Worm (Caenorhabditis elegans) whole organism, mixed stage, embryonic: ENCODE data around the gene dld-1.

ENCODE experiments used
- M03D4.4 ChIP-seq: sonication (generic microtip); optimal IDR thresholded peaks from 2 replicates; lab custom pipeline; 2017; ENCODE audit warnings: mild to moderate bottlenecking, missing genetic modification characterization, missing compliant biosample characterization
- bed-3 ChIP-seq: fragments of 200-800 bp; sonication (Bioruptor generic); optimal IDR thresholded peaks from 3 replicates; lab custom pipeline; 2018; ENCODE audit warnings: mild to moderate bottlenecking, missing genetic modification characterization, moderate library complexity, missing compliant biosample characterization
- blmp-1 ChIP-seq: fragments of 150-350 bp; optimal IDR thresholded peaks from 2 replicates; lab custom pipeline; 2014; ENCODE audit warnings: missing biosample characterization, missing genetic modification characterization
- ceh-39 ChIP-seq: fragments of 150-350 bp; optimal IDR thresholded peaks from 2 replicates; lab custom pipeline; 2014; ENCODE audit warnings: missing biosample characterization, missing genetic modification characterization
- ceh-43 ChIP-seq: fragments of 200-800 bp; sonication (Bioruptor generic); optimal IDR thresholded peaks from 2 replicates; lab custom pipeline; 2018; ENCODE audit warnings: mild to moderate bottlenecking, missing genetic modification characterization, moderate library complexity, missing compliant biosample characterization
- ceh-83 ChIP-seq: fragments of 200-800 bp; sonication (Bioruptor generic); optimal IDR thresholded peaks from 2 replicates; lab custom pipeline; 2018; ENCODE audit warnings: mild to moderate bottlenecking, missing genetic modification characterization, missing compliant biosample characterization
- ces-1 ChIP-seq: fragments of 150-350 bp; optimal IDR thresholded peaks from 2 replicates; lab custom pipeline; 2014; ENCODE audit warnings: missing biosample characterization, missing genetic modification reagents, missing genetic modification characterization
- cnd-1 ChIP-seq: fragments of 200-800 bp; sonication (Bioruptor generic); optimal IDR thresholded peaks from 2 replicates; lab custom pipeline; 2018; ENCODE audit warnings: mild to moderate bottlenecking, missing genetic modification characterization, missing compliant biosample characterization
- drap-1 ChIP-seq: fragments of 200-800 bp; sonication (Bioruptor generic); optimal IDR thresholded peaks from 3 replicates; lab custom pipeline; 2018; ENCODE audit warnings: mild to moderate bottlenecking, missing genetic modification characterization, missing compliant biosample characterization
- elt-1 ChIP-seq: sonication (generic microtip); optimal IDR thresholded peaks from 2 replicates; lab custom pipeline; 2017; ENCODE audit warnings: missing genetic modification characterization, mild to moderate bottlenecking, missing compliant biosample characterization, antibody characterized with exemption, moderate library complexity, borderline replicate concordance; ENCODE audit not compliant: insufficient read depth
- elt-3 ChIP-seq: fragments of 150-350 bp; optimal IDR thresholded peaks from 2 replicates; lab custom pipeline; 2014; ENCODE audit warnings: missing biosample characterization, missing genetic modification characterization
- ham-2 ChIP-seq: fragments of 200-800 bp; sonication (Bioruptor generic); optimal IDR thresholded peaks from 2 replicates; lab custom pipeline; 2018; ENCODE audit warnings: mild to moderate bottlenecking, missing genetic modification characterization, missing compliant biosample characterization
- hlh-1 ChIP-seq: fragments of 150-350 bp; optimal IDR thresholded peaks from 2 replicates; lab custom pipeline; 2014; ENCODE audit warnings: missing biosample characterization, missing genetic modification reagents, missing genetic modification characterization
- lin-13 ChIP-seq: fragments of 150-350 bp; optimal IDR thresholded peaks from 2 replicates; lab custom pipeline; 2014; ENCODE audit warnings: missing biosample characterization, missing genetic modification characterization
- lin-32 ChIP-seq: fragments of 200-800 bp; sonication (Bioruptor generic); optimal IDR thresholded peaks from 2 replicates; lab custom pipeline; 2018; ENCODE audit warnings: mild to moderate bottlenecking, missing genetic modification characterization, missing compliant biosample characterization
- lsy-2 ChIP-seq: fragments of 150-350 bp; optimal IDR thresholded peaks from 2 replicates; lab custom pipeline; 2014; ENCODE audit warnings: missing biosample characterization, missing genetic modification characterization
- mab-5 ChIP-seq: fragments of 150-350 bp; optimal IDR thresholded peaks from 2 replicates; lab custom pipeline; 2014; ENCODE audit warnings: missing biosample characterization, missing genetic modification characterization
- mep-1 ChIP-seq: fragments of 150-350 bp; optimal IDR thresholded peaks from 2 replicates; lab custom pipeline; 2017; ENCODE audit warnings: missing biosample characterization, missing genetic modification reagents, missing genetic modification characterization, inconsistent platforms
- mls-2 ChIP-seq: sonication (generic microtip); optimal IDR thresholded peaks from 2 replicates; lab custom pipeline; 2016; ENCODE audit warnings: mild to moderate bottlenecking, missing genetic modification characterization, moderate library complexity, missing compliant biosample characterization
- nhr-12 ChIP-seq: fragments of 150-350 bp; optimal IDR thresholded peaks from 2 replicates; lab custom pipeline; 2014; ENCODE audit warnings: missing biosample characterization, missing genetic modification characterization
- nhr-2 ChIP-seq: fragments of 150-350 bp; optimal IDR thresholded peaks from 2 replicates; lab custom pipeline; 2014; ENCODE audit warnings: missing biosample characterization, missing genetic modification characterization
- nhr-28 ChIP-seq: fragments of 150-350 bp; optimal IDR thresholded peaks from 2 replicates; lab custom pipeline; 2014; ENCODE audit warnings: missing biosample characterization, missing genetic modification characterization
- nhr-76 ChIP-seq: sonication (generic microtip); optimal IDR thresholded peaks from 2 replicates; lab custom pipeline; 2017; ENCODE audit warnings: missing biosample characterization, missing genetic modification characterization
- pha-4 ChIP-seq: fragments of 150-350 bp; optimal IDR thresholded peaks from 2 replicates; lab custom pipeline; 2018; ENCODE audit warnings: missing biosample characterization, missing genetic modification reagents, missing genetic modification characterization
- sem-2 ChIP-seq: fragments of 200-800 bp; sonication (Bioruptor generic); optimal IDR thresholded peaks from 2 replicates; lab custom pipeline; 2018; ENCODE audit warnings: mild to moderate bottlenecking, missing genetic modification characterization, missing compliant biosample characterization
- snpc-4 ChIP-seq: fragments of 150-350 bp; optimal IDR thresholded peaks from 2 replicates; lab custom pipeline; 2014; ENCODE audit warnings: missing biosample characterization, missing genetic modification characterization
- sptf-1 ChIP-seq: sonication (generic microtip); optimal IDR thresholded peaks from 2 replicates; lab custom pipeline; 2017; ENCODE audit warnings: mild to moderate bottlenecking, missing genetic modification characterization, moderate library complexity, missing compliant biosample characterization
- tbx-8 ChIP-seq: fragments of 200-800 bp; sonication (Bioruptor generic); optimal IDR thresholded peaks from 2 replicates; lab custom pipeline; 2018; ENCODE audit warnings: mild to moderate bottlenecking, missing genetic modification characterization, moderate library complexity, missing compliant biosample characterization
- unc-120 ChIP-seq: sonication (generic microtip); optimal IDR thresholded peaks from 2 replicates; lab custom pipeline; 2017; ENCODE audit warnings: missing genetic modification characterization, missing compliant biosample characterization; ENCODE audit not compliant: poor library complexity, severe bottlenecking
- unc-62 ChIP-seq: fragments of 150-350 bp; optimal IDR thresholded peaks from 2 replicates; lab custom pipeline; 2014; ENCODE audit warnings: missing biosample characterization, missing genetic modification reagents, missing genetic modification characterization
- zip-8 ChIP-seq: fragments of 150-350 bp; optimal IDR thresholded peaks from 2 replicates; lab custom pipeline; 2014; ENCODE audit warnings: missing biosample characterization, missing genetic modification characterization
- ztf-11 ChIP-seq: fragments of 150-350 bp; optimal IDR thresholded peaks from 2 replicates; lab custom pipeline; 2014; ENCODE audit warnings: missing biosample characterization, missing genetic modification characterization

Gene dld-1

DNA sequence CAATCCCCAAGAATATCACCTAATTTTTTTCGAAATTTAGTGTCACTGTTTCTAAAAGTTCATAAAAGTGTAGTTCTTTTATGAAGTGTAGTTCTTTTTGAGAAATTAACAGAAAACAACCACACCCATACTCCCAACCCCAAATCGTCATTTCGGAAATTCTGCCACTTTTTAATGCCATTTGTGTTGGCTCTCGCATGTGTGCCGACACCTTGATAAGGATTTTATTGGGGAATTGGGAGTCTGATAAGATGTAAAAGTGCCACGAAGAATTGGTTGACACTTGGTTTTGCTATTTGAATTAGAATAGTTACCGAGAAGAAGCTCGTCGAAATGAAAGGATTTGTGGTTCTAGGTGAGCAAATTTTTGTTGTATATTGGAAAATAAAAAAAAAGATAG is 7.7 kb upstream of the dld-1 start, which contains the start of gene nspg-9:
Gene nspg-9 (plus strand): TSS at position 234 of the 400 bp plus-strand sequence.
- no peak for TF ChIP-seq nhr-12 (tag; lab: Kevin White, UChicago)
- no peak for TF ChIP-seq ceh-43 (GFP tag; lab: Kevin White, UChicago)
- no peak for TF ChIP-seq blmp-1 (tag; lab: Kevin White, UChicago)
- TF ChIP-seq nhr-76 (tag; lab: Kevin White, UChicago) = no peak
- no peak for TF ChIP-seq mab-5
- no peak for TF ChIP-seq sptf-1 (tag; lab: Kevin White, UChicago)

DNA sequence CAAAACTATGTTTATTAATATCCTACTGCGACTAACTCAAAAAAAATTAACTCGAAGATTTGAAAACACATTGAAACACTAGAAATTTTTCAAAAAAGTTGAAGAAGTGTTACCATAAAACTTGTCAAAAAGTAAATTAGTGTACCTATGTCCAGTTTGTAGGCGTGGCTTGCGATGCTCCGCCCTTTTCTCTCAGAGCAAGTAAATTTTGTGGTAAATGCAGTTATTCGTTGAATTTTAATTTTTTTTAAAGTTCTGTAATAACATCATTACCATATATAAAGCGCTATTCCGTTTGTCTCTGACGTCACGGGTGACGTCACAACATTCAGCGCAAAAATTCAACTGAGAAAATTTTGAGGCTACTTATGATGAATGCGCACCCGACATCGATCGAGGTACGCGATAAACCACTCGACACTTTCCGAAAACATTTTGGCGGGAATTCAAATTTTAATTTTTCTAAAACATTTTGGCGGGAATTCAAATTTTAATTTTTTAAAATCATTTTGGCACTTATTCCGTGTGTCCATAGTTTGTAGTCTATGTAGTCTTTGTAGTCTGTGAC is 3.6 kb upstream of the dld-1 start:
- peak; percentile 11 for TF ChIP-seq zip-8 (tag; lab: Kevin White, UChicago)
- TF ChIP-seq, all 35 proteins: peak for 1; not testable (repeated sequence) for 34

DNA sequence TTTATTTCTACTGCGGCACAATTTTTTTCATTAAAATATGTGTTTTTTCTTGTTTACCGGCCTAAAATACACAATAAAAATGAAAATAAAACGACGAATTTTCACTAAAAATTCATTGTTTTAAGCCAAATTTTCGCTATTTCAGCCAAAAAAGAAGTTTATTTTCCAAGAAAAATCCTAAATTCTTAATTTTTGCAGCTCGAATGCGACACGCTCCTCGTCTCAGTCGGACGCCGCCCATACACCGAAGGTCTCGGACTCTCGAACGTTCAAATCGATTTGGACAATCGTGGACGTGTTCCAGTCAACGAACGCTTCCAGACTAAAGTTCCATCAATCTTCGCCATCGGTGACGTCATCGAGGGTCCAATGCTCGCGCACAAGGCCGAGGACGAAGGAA is 1.7 kb downstream of the dld-1 start:
- TF ChIP-seq unc-62 (no peak), pha-4 (tag; lab: Kevin White, UChicago) (no peak), lsy-2 (tag; lab: Kevin White, UChicago) (no peak), elt-1 (no peak), nhr-12 (tag; lab: Kevin White, UChicago) (no peak), ceh-83 (GFP tag; lab: Kevin White, UChicago) (no peak), ceh-39 (tag; lab: Kevin White, UChicago) (no peak), mep-1 (tag; lab: Kevin White, UChicago) (no peak), mab-5 (no peak), mls-2 (tag; lab: Kevin White, UChicago) (no peak), blmp-1 (tag; lab: Kevin White, UChicago) (no peak), lin-32 (no peak), unc-120 (no peak), ztf-11 (tag; lab: Kevin White, UChicago) (no peak), zip-8 (tag; lab: Kevin White, UChicago) (no peak), elt-3 (tag; lab: Kevin White, UChicago) (no peak), lin-13 (tag; lab: Kevin White, UChicago) (no peak), nhr-28 (no peak), cnd-1 (tag; lab: Kevin White, UChicago) (no peak), drap-1 (GFP tag; lab: Kevin White, UChicago) (no peak)
- TF ChIP-seq, all 35 proteins: peak for 0

DNA sequence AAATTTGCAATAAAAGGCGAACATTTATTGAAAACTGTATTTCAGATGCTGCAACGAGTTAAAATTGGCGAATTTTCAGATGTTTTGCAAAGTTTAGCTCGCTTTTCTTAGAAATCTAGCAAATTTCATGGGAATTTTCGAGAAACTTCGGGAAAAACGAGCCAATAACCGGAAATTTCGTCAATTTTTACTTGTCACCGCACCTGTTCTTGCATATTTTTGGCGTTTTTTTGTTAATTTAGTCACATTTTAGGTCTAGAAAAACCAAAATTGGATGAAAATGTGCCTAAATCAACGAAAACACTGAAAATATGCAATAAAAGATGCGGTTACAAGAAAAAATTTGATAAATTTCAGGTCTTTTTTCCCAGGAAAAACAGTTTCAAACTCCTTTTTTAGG is 2.5 kb downstream of the dld-1 start:
- TF ChIP-seq snpc-4 (tag; lab: Kevin White, UChicago) (no peak), blmp-1 (tag; lab: Kevin White, UChicago) (no peak), ceh-83 (GFP tag; lab: Kevin White, UChicago) (no peak), sptf-1 (tag; lab: Kevin White, UChicago) (no peak)

DNA sequence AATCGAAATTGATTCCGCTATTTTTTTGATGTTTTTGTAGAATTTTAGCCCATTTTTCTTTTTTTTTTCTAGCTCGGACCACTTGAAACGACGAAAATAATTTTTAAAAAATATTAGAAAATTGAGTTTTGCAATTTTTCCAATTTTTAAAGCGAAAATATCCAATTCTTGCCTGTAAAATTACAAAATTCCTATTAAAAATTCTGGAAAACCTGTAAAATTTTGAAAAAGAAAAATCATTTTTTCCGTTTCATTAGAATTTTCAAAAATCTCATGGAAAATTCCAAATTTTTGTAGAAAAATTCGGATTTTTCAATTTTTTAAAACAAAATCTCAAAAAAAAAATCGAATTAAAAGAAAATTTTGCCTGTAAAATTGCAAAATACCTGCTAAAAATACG is 4.7 kb downstream of the dld-1 start:
- no peak for TF ChIP-seq lsy-2 (tag; lab: Kevin White, UChicago)
- no peak for TF ChIP-seq ceh-43 (GFP tag; lab: Kevin White, UChicago)
- no peak for TF ChIP-seq tbx-8 (GFP tag; lab: Kevin White, UChicago)
- TF ChIP-seq nhr-12 (tag; lab: Kevin White, UChicago) = no peak
- no peak for TF ChIP-seq sem-2 (GFP tag; lab: Kevin White, UChicago)
- TF ChIP-seq ham-2 (GFP tag; lab: Kevin White, UChicago) = no peak
- TF ChIP-seq nhr-2 (tag; lab: Kevin White, UChicago) = no peak
- no peak for TF ChIP-seq zip-8 (tag; lab: Kevin White, UChicago)
- no peak for TF ChIP-seq ces-1
- no peak for TF ChIP-seq ceh-83 (GFP tag; lab: Kevin White, UChicago)
- TF ChIP-seq elt-1 = no peak
- TF ChIP-seq hlh-1 = no peak
- no peak for TF ChIP-seq pha-4 (tag; lab: Kevin White, UChicago)
- no peak for TF ChIP-seq bed-3 (GFP tag; lab: Kevin White, UChicago)
- TF ChIP-seq nhr-28 = no peak
- no peak for TF ChIP-seq lin-13 (tag; lab: Kevin White, UChicago)
- no peak for TF ChIP-seq mep-1 (tag; lab: Kevin White, UChicago)
- no peak for TF ChIP-seq drap-1 (GFP tag; lab: Kevin White, UChicago)
- no peak for TF ChIP-seq blmp-1 (tag; lab: Kevin White, UChicago)
- TF ChIP-seq M03D4.4 = no peak
- TF ChIP-seq, all 35 proteins: peak for 0
